Fruit fly (Drosophila melanogaster) whole organism, prepupa: ENCODE data around the gene CG6276.

Source experiments
- Blimp-1 ChIP-seq: fragments of 200-800 bp; sonication (Bioruptor generic); optimal IDR thresholded peaks from 3 replicates; lab custom pipeline; 2017; ENCODE audit warnings: missing biosample characterization, missing genetic modification characterization, mild to moderate bottlenecking, moderate library complexity, missing genetic modification reagents
- CG11762 ChIP-seq: fragments of 200-800 bp; sonication (Bioruptor generic); optimal IDR thresholded peaks from 3 replicates; lab custom pipeline; 2016; ENCODE audit warnings: missing biosample characterization, missing genetic modification characterization; ENCODE audit not compliant: insufficient read depth
- CG11902 ChIP-seq: fragments of 200-800 bp; sonication (Bioruptor generic); optimal IDR thresholded peaks from 3 replicates; lab custom pipeline; 2016; ENCODE audit warnings: missing biosample characterization, missing genetic modification characterization
- CG6792 ChIP-seq: fragments of 200-800 bp; sonication (Bioruptor generic); optimal IDR thresholded peaks from 3 replicates; lab custom pipeline; 2016; ENCODE audit warnings: missing biosample characterization, missing genetic modification characterization
- CG8632 ChIP-seq: fragments of 200-800 bp; sonication (Bioruptor generic); optimal IDR thresholded peaks from 3 replicates; lab custom pipeline; 2016; ENCODE audit warnings: missing biosample characterization, missing genetic modification characterization
- Eip93F ChIP-seq: fragments of 200-800 bp; sonication (Bioruptor generic); optimal IDR thresholded peaks from 2 replicates; lab custom pipeline; 2016; ENCODE audit warnings: missing biosample characterization, mild to moderate bottlenecking, missing genetic modification characterization
- OdsH ChIP-seq: fragments of 200-800 bp; sonication (Bioruptor generic); optimal IDR thresholded peaks from 3 replicates; lab custom pipeline; 2016; ENCODE audit warnings: missing biosample characterization, missing genetic modification characterization
- Sox102F ChIP-seq: fragments of 200-800 bp; sonication (Bioruptor generic); optimal IDR thresholded peaks from 2 replicates; lab custom pipeline; 2016; ENCODE audit warnings: missing biosample characterization, mild to moderate bottlenecking, missing genetic modification characterization
- Sox15 ChIP-seq: fragments of 200-800 bp; sonication (Bioruptor generic); optimal IDR thresholded peaks from 3 replicates; lab custom pipeline; 2016; ENCODE audit warnings: missing biosample characterization, missing genetic modification characterization
- eg ChIP-seq: fragments of 200-800 bp; sonication (Bioruptor generic); IDR thresholded peaks from 3 replicates; pipeline ENCODE4 v1.3.6; 2022; ENCODE audit warnings: missing biosample characterization, missing genetic modification characterization

- TF ChIP-seq Sox102F (no peak), OdsH (GFP tag; lab: Kevin White, UChicago) (no peak), eg (GFP tag; lab: Robert Waterston, UW) (no peak), CG8632 (no peak), CG11902 (no peak), CG6792 (GFP tag; lab: Kevin White, UChicago) (no peak), Blimp-1 (GFP tag; lab: Kevin White, UChicago) (no peak), Sox15 (no peak), CG11762 (no peak), Eip93F (GFP tag; lab: Kevin White, UChicago) (no peak)
These were observed 20.3 kb upstream of the CG6276 start, which contains the start of gene SerRS-m for dm6 chr3R:15340052-15340732.
